Fruit fly (Drosophila melanogaster) S2 (cell line): ENCODE data around the gene Pgls.

Source experiments
- CG8478 ChIP-seq: fragments of >200 bp; optimal IDR thresholded peaks from 2 replicates; lab custom pipeline; 2018
- CTCF ChIP-seq, 2 experiments: fragments of >200 bp; optimal IDR thresholded peaks; 2 replicates each; lab custom pipeline; 2018

DNA sequence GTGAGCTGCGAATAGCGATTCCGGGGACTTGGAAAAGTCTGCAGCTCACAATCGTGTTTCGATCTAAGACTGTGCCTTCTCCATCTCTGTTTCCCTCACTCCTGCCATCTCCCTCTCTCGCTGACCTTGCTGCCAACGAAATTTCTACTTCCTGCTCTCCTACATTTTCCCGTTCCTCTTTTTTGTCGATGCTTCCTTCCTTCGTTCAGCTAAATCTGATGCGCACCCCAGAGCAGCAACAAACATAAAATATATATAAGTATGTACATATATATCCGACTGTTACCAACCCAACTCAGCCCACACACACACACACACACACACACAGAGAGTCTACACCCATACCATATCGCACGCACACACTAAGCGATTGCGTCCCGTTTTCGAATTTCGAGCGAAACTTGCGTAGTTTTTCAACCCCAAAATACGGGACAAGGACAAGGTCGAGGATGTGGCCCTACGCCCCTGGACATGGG, 23.0 kb upstream of the Pgls start, which contains the start of gene Imp:
- TF ChIP-seq CG8478 (lab: Kevin White, UChicago) (no peak), CTCF (optimal IDR thresholded peaks at IDR 0.05; lab: Kevin White, UChicago) (no peak)
